Fruit fly (Drosophila melanogaster) whole organism, adult: ENCODE data around the gene CG5946.
A peak's percentile ranks its signal among the peaks of the same experiment; 100 is the strongest.

Source experiments
- CG11617 ChIP-seq: fragments of 200-800 bp; sonication (Bioruptor generic); optimal IDR thresholded peaks from 2 replicates; lab custom pipeline; 2017; ENCODE audit warnings: mild to moderate bottlenecking, missing biosample characterization, missing genetic modification reagents, missing genetic modification characterization
- CG12768 ChIP-seq: fragments of 200-800 bp; sonication (Bioruptor generic); optimal IDR thresholded peaks from 2 replicates; lab custom pipeline; 2017; ENCODE audit warnings: missing biosample characterization, missing genetic modification characterization, mild to moderate bottlenecking, moderate library complexity, missing genetic modification reagents
- CG14711 ChIP-seq: fragments of 200-800 bp; sonication (Bioruptor generic); optimal IDR thresholded peaks from 2 replicates; lab custom pipeline; 2018; ENCODE audit warnings: missing biosample characterization, mild to moderate bottlenecking, missing genetic modification characterization, moderate library complexity
- CG1620 ChIP-seq: fragments of 200-800 bp; sonication (Bioruptor generic); optimal IDR thresholded peaks from 2 replicates; lab custom pipeline; 2016; ENCODE audit warnings: missing biosample characterization, missing genetic modification characterization
- CG33017 ChIP-seq: fragments of 200-800 bp; sonication (Bioruptor generic); optimal IDR thresholded peaks from 2 replicates; lab custom pipeline; 2018; ENCODE audit warnings: missing biosample characterization, mild to moderate bottlenecking, missing genetic modification characterization, moderate library complexity
- CG5204 ChIP-seq: fragments of 200-800 bp; sonication (Bioruptor generic); optimal IDR thresholded peaks from 2 replicates; lab custom pipeline; 2016; ENCODE audit warnings: missing biosample characterization, missing genetic modification characterization
- CG7045 ChIP-seq: fragments of 200-800 bp; sonication (Bioruptor generic); optimal IDR thresholded peaks from 2 replicates; lab custom pipeline; 2017; ENCODE audit warnings: missing biosample characterization, mild to moderate bottlenecking, missing genetic modification characterization
- CG7101 ChIP-seq: fragments of 200-800 bp; sonication (Bioruptor generic); optimal IDR thresholded peaks from 2 replicates; lab custom pipeline; 2018; ENCODE audit warnings: missing biosample characterization, mild to moderate bottlenecking, missing genetic modification characterization, moderate library complexity
- Clk ChIP-seq: fragments of 200-800 bp; sonication (Bioruptor generic); optimal IDR thresholded peaks from 2 replicates; lab custom pipeline; 2017; ENCODE audit warnings: missing biosample characterization, missing genetic modification characterization
- Crg-1 ChIP-seq: fragments of 200-800 bp; sonication (Bioruptor generic); optimal IDR thresholded peaks from 2 replicates; lab custom pipeline; 2016; ENCODE audit warnings: missing biosample characterization, missing genetic modification characterization
- Hr96 ChIP-seq: fragments of 200-800 bp; sonication (Bioruptor generic); optimal IDR thresholded peaks from 2 replicates; lab custom pipeline; 2016; ENCODE audit warnings: missing biosample characterization, missing genetic modification characterization
- Mnt ChIP-seq: fragments of 200-800 bp; sonication (Bioruptor generic); optimal IDR thresholded peaks from 2 replicates; lab custom pipeline; 2016; ENCODE audit warnings: missing biosample characterization, mild to moderate bottlenecking, missing genetic modification characterization
- bab1 ChIP-seq: fragments of 200-800 bp; sonication (Bioruptor generic); optimal IDR thresholded peaks from 3 replicates; lab custom pipeline; 2019; ENCODE audit warnings: missing biosample characterization, mild to moderate bottlenecking, missing genetic modification characterization, moderate library complexity
- cic ChIP-seq: fragments of 200-800 bp; sonication (Bioruptor generic); optimal IDR thresholded peaks from 2 replicates; lab custom pipeline; 2017; ENCODE audit warnings: missing biosample characterization, mild to moderate bottlenecking, missing genetic modification characterization, moderate library complexity
- cnc ChIP-seq, 2 experiments: fragments of >200 bp; optimal IDR thresholded peaks; 2 replicates each; lab custom pipeline; 2017
- kay ChIP-seq: fragments of 200-800 bp; sonication (Bioruptor generic); peaks from one replicate; lab custom pipeline; 2016; ENCODE audit warnings: missing biosample characterization, missing genetic modification characterization, borderline replicate concordance
- ovo ChIP-seq: fragments of 200-800 bp; sonication (Bioruptor generic); optimal IDR thresholded peaks from 2 replicates; lab custom pipeline; 2016; ENCODE audit warnings: missing biosample characterization, missing genetic modification characterization
- pad ChIP-seq: fragments of 200-800 bp; sonication (Bioruptor generic); optimal IDR thresholded peaks from 3 replicates; lab custom pipeline; 2017; ENCODE audit warnings: missing biosample characterization, missing genetic modification characterization, mild to moderate bottlenecking, moderate library complexity, missing genetic modification reagents
- tj ChIP-seq: fragments of 200-800 bp; sonication (Bioruptor generic); optimal IDR thresholded peaks from 3 replicates; lab custom pipeline; 2017; ENCODE audit warnings: missing biosample characterization, mild to moderate bottlenecking, missing genetic modification characterization, moderate library complexity
- toe ChIP-seq: fragments of 200-800 bp; sonication (Bioruptor generic); optimal IDR thresholded peaks from 2 replicates; lab custom pipeline; 2016; ENCODE audit warnings: missing biosample characterization, missing genetic modification characterization

Gene CG5946

DNA sequence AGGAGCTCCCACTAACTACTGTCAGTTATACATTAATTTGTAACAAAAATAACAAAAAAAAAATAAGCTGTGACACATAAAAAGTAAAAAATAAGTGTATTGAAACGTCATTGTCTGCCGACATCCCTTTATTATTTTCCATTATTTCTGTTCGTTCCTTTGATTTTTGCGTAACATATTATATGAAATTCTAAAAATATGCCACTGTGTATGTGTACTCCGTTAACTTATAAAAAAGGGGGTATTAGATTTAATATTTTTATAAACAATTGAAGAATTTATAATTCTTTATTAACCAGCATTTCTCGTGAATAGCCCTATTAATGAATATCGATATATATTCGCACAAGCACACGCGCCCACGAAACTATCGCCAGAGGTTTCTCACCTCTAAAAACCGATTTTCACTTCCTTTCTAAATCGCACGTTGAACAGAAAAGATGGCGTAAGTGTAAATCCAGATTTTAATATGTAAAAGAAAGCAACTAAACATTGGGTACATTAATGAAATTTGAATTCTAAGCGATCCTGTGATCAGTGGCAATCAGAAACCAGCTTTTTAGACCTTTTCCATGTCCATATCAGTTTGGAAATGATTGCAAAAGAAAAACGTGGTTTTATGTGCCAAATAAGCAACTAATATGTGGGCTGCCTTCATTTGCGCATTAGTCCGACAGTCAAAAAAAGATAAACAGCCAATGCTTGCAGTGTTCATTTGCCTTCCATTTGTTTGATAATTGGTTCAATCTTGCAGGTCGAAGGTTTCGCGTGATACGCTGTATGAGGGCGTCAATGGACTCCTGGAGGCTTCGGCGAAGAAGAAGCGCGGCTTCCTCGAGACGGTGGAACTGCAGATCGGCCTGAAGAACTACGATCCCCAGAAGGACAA lies 615 bp upstream of the CG5946 start, which contains the start of gene RpL10Ab:
Gene RpL10Ab (plus strand): TSS at position 406 of the 889 bp plus-strand sequence.
- TF ChIP-seq pad (GFP tag; lab: Kevin White, UChicago) = peak; percentile 49
- TF ChIP-seq CG5204 (GFP tag; lab: Kevin White, UChicago) = peak; percentile 24
- peak; percentile 15 for TF ChIP-seq CG7045 (GFP tag; lab: Kevin White, UChicago)
- peak; percentile 40 for TF ChIP-seq CG14711 (tag; lab: Kevin White, UChicago)
- no peak for TF ChIP-seq cnc (optimal IDR thresholded peaks at IDR 0.05; lab: Kevin White, UChicago)
- TF ChIP-seq toe (GFP tag; lab: Kevin White, UChicago) = peak; percentile 60
- TF ChIP-seq CG12768 = peak; percentile 38
- TF ChIP-seq Mnt = peak; percentile 88
- peak; percentile 89 for TF ChIP-seq kay (GFP tag; lab: Kevin White, UChicago)
- TF ChIP-seq CG1620 (GFP tag; lab: Kevin White, UChicago) = peak; percentile 77
- TF ChIP-seq CG33017 (tag; lab: Kevin White, UChicago) = peak; percentile 58
- no peak for TF ChIP-seq Crg-1 (GFP tag; lab: Kevin White, UChicago)
- TF ChIP-seq Hr96 (GFP tag; lab: Kevin White, UChicago) = peak; percentile 50
- TF ChIP-seq cic = no peak
- TF ChIP-seq CG11617 = peak; percentile 73
- TF ChIP-seq tj (GFP tag; lab: Kevin White, UChicago) = peak; percentile 26
- peak; percentile 72 for TF ChIP-seq CG7101 (tag; lab: Kevin White, UChicago)
- TF ChIP-seq Clk = no peak
- TF ChIP-seq ovo (GFP tag; lab: Kevin White, UChicago) = peak; percentile 51
- peak; percentile 72 for TF ChIP-seq bab1 (GFP tag; lab: Kevin White, UChicago)

- TF ChIP-seq pad (GFP tag; lab: Kevin White, UChicago) = no peak
- peak; percentile 24 for TF ChIP-seq toe (GFP tag; lab: Kevin White, UChicago)
- peak; percentile 37 for TF ChIP-seq CG11617
- TF ChIP-seq Hr96 (GFP tag; lab: Kevin White, UChicago) = peak; percentile 30
- peak; percentile 32 for TF ChIP-seq CG7045 (GFP tag; lab: Kevin White, UChicago)
- TF ChIP-seq CG7101 (tag; lab: Kevin White, UChicago) = peak; percentile 51
- TF ChIP-seq Clk = no peak
- TF ChIP-seq Crg-1 (GFP tag; lab: Kevin White, UChicago) = no peak
- TF ChIP-seq CG12768 = peak; percentile 12
- peak; percentile 65 to 92 for TF ChIP-seq cnc (optimal IDR thresholded peaks at IDR 0.05; lab: Kevin White, UChicago)
- TF ChIP-seq bab1 (GFP tag; lab: Kevin White, UChicago) = peak; percentile 64
- TF ChIP-seq cic = peak; percentile 91
- TF ChIP-seq ovo (GFP tag; lab: Kevin White, UChicago) = peak; percentile 83
- peak; percentile 99 for TF ChIP-seq kay (GFP tag; lab: Kevin White, UChicago)
- TF ChIP-seq CG14711 (tag; lab: Kevin White, UChicago) = no peak
- no peak for TF ChIP-seq CG5204 (GFP tag; lab: Kevin White, UChicago)
- peak; percentile 60 for TF ChIP-seq CG33017 (tag; lab: Kevin White, UChicago)
- peak; percentile 33 for TF ChIP-seq CG1620 (GFP tag; lab: Kevin White, UChicago)
- peak; percentile 99 for TF ChIP-seq tj (GFP tag; lab: Kevin White, UChicago)
- TF ChIP-seq Mnt = peak; percentile 89
Observed at dm6 chr3L:11819639-11820456, 2.2 kb downstream of the CG5946 start.

dm6 chr3L:11816641-11817040 lies 5.4 kb downstream of the CG5946 start:
- TF ChIP-seq Hr96 (GFP tag; lab: Kevin White, UChicago) (no peak), CG7045 (GFP tag; lab: Kevin White, UChicago) (no peak), kay (GFP tag; lab: Kevin White, UChicago) (peak; percentile 73), Crg-1 (GFP tag; lab: Kevin White, UChicago) (no peak)

- TF ChIP-seq pad (GFP tag; lab: Kevin White, UChicago) (no peak), CG14711 (tag; lab: Kevin White, UChicago) (no peak), Crg-1 (GFP tag; lab: Kevin White, UChicago) (no peak), Clk (no peak), tj (GFP tag; lab: Kevin White, UChicago) (peak; percentile 14), bab1 (GFP tag; lab: Kevin White, UChicago) (peak; percentile 52), CG1620 (GFP tag; lab: Kevin White, UChicago) (no peak), cnc (optimal IDR thresholded peaks at IDR 0.05; lab: Kevin White, UChicago) (no peak), CG33017 (tag; lab: Kevin White, UChicago) (no peak), CG7045 (GFP tag; lab: Kevin White, UChicago) (no peak), CG7101 (tag; lab: Kevin White, UChicago) (no peak), CG11617 (no peak), cic (no peak), CG12768 (no peak), kay (GFP tag; lab: Kevin White, UChicago) (peak; percentile 81), CG5204 (GFP tag; lab: Kevin White, UChicago) (no peak), Hr96 (GFP tag; lab: Kevin White, UChicago) (no peak), toe (GFP tag; lab: Kevin White, UChicago) (no peak), Mnt (no peak), ovo (GFP tag; lab: Kevin White, UChicago) (no peak)
Observed at dm6 chr3L:11815220-11815797, 6.8 kb downstream of the CG5946 start, which contains the start of gene CG14130. TSS of gene CG14130 (plus strand) at chr3L:11815444.
